Worm (Caenorhabditis elegans): Measurements from ENCODE around the gene C09H10.4.

DNA sequence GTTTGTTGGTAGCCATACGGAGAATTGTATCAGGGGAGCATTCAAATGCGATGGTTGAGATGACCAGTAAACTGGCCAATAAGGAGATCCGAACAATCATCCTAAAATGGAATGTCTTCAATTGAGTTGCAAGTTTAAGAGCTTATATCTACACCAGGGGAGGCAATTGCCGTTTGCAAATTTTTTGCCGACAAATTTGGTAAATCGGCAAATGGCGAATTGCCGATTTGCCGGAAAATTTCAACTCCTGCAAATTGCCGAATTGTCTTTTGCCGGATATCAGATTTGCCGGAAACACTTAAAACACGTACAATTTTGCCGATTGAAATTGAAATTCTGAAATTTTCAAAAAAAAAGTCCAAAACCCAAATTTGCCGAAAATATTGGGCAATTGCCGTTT is 34.9 kb downstream of the C09H10.4 start, which contains the start of gene F40F8.5:
- no peak for TF ChIP-seq D2030.7 (GFP tag; IDR thresholded peaks at IDR 0.05)
- no peak for TF ChIP-seq mel-28 (tag; optimal IDR thresholded peaks at IDR 0.05; ENCODE audit: borderline replicate concordance)
- TF ChIP-seq pha-4 (tag; optimal IDR thresholded peaks at IDR 0.05), result no peak
- no peak for TF ChIP-seq B0336.3 (GFP tag; IDR thresholded peaks at IDR 0.05)
- no peak for TF ChIP-seq attf-6 (GFP tag; IDR thresholded peaks at IDR 0.05)
- no peak for TF ChIP-seq lsl-1 (GFP tag; optimal IDR thresholded peaks at IDR 0.05)
- TF ChIP-seq unc-130 (GFP tag; optimal IDR thresholded peaks at IDR 0.05), result no peak
